Fruit fly (Drosophila melanogaster) whole organism, embryonic: ENCODE results near the gene CG33969.

ENCODE experiments used
- Bgb ChIP-seq: fragments of 200-800 bp; sonication (Bioruptor generic); IDR thresholded peaks from 2 replicates; pipeline ENCODE4 v1.3.6; 2022; ENCODE audit warnings: missing biosample characterization, missing genetic modification characterization; ENCODE audit not compliant: partially characterized antibody
- CG10267 ChIP-seq: fragments of 200-800 bp; sonication (Bioruptor generic); optimal IDR thresholded peaks from 2 replicates; lab custom pipeline; 2018; ENCODE audit warnings: missing biosample characterization, mild to moderate bottlenecking, missing genetic modification characterization, moderate library complexity
- CG10274 ChIP-seq: fragments of 200-800 bp; sonication (Bioruptor generic); optimal IDR thresholded peaks from 3 replicates; lab custom pipeline; 2017; ENCODE audit warnings: missing biosample characterization, mild to moderate bottlenecking, missing genetic modification characterization
- CG11560 ChIP-seq: fragments of 200-800 bp; sonication (Bioruptor generic); IDR thresholded peaks from 3 replicates; pipeline ENCODE4 v1.3.6; 2022; ENCODE audit warnings: missing biosample characterization, missing genetic modification characterization
- CG12104 ChIP-seq: fragments of 200-800 bp; sonication (Bioruptor generic); optimal IDR thresholded peaks from 3 replicates; lab custom pipeline; 2016; ENCODE audit warnings: missing biosample characterization, missing genetic modification characterization
- CG12236 ChIP-seq: fragments of 200-800 bp; sonication (Bioruptor generic); optimal IDR thresholded peaks from 2 replicates; lab custom pipeline; 2016; ENCODE audit warnings: missing biosample characterization, missing genetic modification characterization
- CG13775 ChIP-seq: fragments of 200-800 bp; sonication (Bioruptor generic); optimal IDR thresholded peaks from 3 replicates; lab custom pipeline; 2017; ENCODE audit warnings: missing biosample characterization, mild to moderate bottlenecking, missing genetic modification characterization
- CG15479 ChIP-seq: fragments of 200-800 bp; sonication (Bioruptor generic); optimal IDR thresholded peaks from 3 replicates; lab custom pipeline; 2019; ENCODE audit warnings: missing biosample characterization, mild to moderate bottlenecking, missing genetic modification characterization, moderate library complexity
- CG15514 ChIP-seq: fragments of 200-800 bp; sonication (Bioruptor generic); optimal IDR thresholded peaks from 3 replicates; lab custom pipeline; 2017; ENCODE audit warnings: missing biosample characterization, missing genetic modification characterization, mild to moderate bottlenecking, moderate library complexity, missing genetic modification reagents
- CG1647 ChIP-seq: fragments of 200-800 bp; sonication (Bioruptor generic); optimal IDR thresholded peaks from 3 replicates; lab custom pipeline; 2016; ENCODE audit warnings: missing biosample characterization, missing genetic modification characterization
- CG17186 ChIP-seq: fragments of 200-800 bp; sonication (Bioruptor generic); optimal IDR thresholded peaks from 3 replicates; lab custom pipeline; 2017; ENCODE audit warnings: missing biosample characterization, missing genetic modification reagents, missing genetic modification characterization
- CG2116 ChIP-seq: fragments of 200-800 bp; sonication (Bioruptor generic); optimal IDR thresholded peaks from 3 replicates; lab custom pipeline; 2018; ENCODE audit warnings: missing biosample characterization, mild to moderate bottlenecking, missing genetic modification characterization
- CG4328 ChIP-seq: fragments of 200-800 bp; sonication (Bioruptor generic); optimal IDR thresholded peaks from 3 replicates; lab custom pipeline; 2017; ENCODE audit warnings: missing biosample characterization, missing genetic modification reagents, missing genetic modification characterization
- CG4424 ChIP-seq: fragments of 200-800 bp; sonication (Bioruptor generic); optimal IDR thresholded peaks from 3 replicates; lab custom pipeline; 2016; ENCODE audit warnings: missing biosample characterization, missing genetic modification characterization
- CG4617 ChIP-seq: fragments of 200-800 bp; sonication (Bioruptor generic); optimal IDR thresholded peaks from 3 replicates; lab custom pipeline; 2016; ENCODE audit warnings: missing biosample characterization, missing genetic modification characterization, borderline replicate concordance
- CG5953 ChIP-seq: fragments of 200-800 bp; sonication (Bioruptor generic); IDR thresholded peaks from 2 replicates; pipeline ENCODE4 v1.3.6; 2022; ENCODE audit warnings: missing biosample characterization, missing genetic modification characterization
- CG6765 ChIP-seq: fragments of 200-800 bp; sonication (Bioruptor generic); optimal IDR thresholded peaks from 3 replicates; lab custom pipeline; 2017; ENCODE audit warnings: missing biosample characterization, mild to moderate bottlenecking, missing genetic modification characterization
- CG7556 ChIP-seq: fragments of 200-800 bp; sonication (Bioruptor generic); optimal IDR thresholded peaks from 2 replicates; lab custom pipeline; 2017; ENCODE audit warnings: missing biosample characterization, mild to moderate bottlenecking, missing genetic modification characterization
- CTCF ChIP-seq: fragments of 200-800 bp; sonication (Bioruptor generic); optimal IDR thresholded peaks from 2 replicates; lab custom pipeline; 2017; ENCODE audit warnings: missing biosample characterization, mild to moderate bottlenecking, missing genetic modification characterization, moderate library complexity
- Dfd ChIP-seq, 2 experiments: fragments of >200 bp; optimal IDR thresholded peaks; 2 replicates each; lab custom pipeline; 2017; ENCODE audit warnings: missing biosample characterization in 2 of 2, missing genetic modification characterization in 2 of 2
- E2f2 ChIP-seq: fragments of 200-800 bp; sonication (Bioruptor generic); IDR thresholded peaks from 2 replicates; pipeline ENCODE4 v1.3.6; 2022; ENCODE audit warnings: missing biosample characterization, missing genetic modification characterization
- Ets97D ChIP-seq: fragments of 200-800 bp; sonication (Bioruptor generic); optimal IDR thresholded peaks from 3 replicates; lab custom pipeline; 2016; ENCODE audit warnings: missing biosample characterization, missing genetic modification characterization
- GATAe ChIP-seq: fragments of 200-800 bp; sonication (Bioruptor generic); conservative IDR thresholded peaks from 2 replicates; pipeline ENCODE4 v1.3.6; 2022; ENCODE audit warnings: missing biosample characterization, missing genetic modification characterization
- HLH3B ChIP-seq: fragments of 200-800 bp; sonication (Bioruptor generic); IDR thresholded peaks from 2 replicates; pipeline ENCODE4 v1.3.6; 2022; ENCODE audit warnings: missing biosample characterization, missing genetic modification characterization
- Hand ChIP-seq: fragments of 200-800 bp; sonication (Bioruptor generic); optimal IDR thresholded peaks from 2 replicates; lab custom pipeline; 2017; ENCODE audit warnings: mild to moderate bottlenecking, missing biosample characterization, missing genetic modification reagents, missing genetic modification characterization
- HmgZ ChIP-seq: fragments of 200-800 bp; sonication (Bioruptor generic); optimal IDR thresholded peaks from 2 replicates; lab custom pipeline; 2018; ENCODE audit warnings: missing biosample characterization, mild to moderate bottlenecking, missing genetic modification characterization
- Lim3 ChIP-seq: fragments of 200-800 bp; sonication (Bioruptor generic); IDR thresholded peaks from 2 replicates; pipeline ENCODE4 v1.3.6; 2022; ENCODE audit warnings: missing biosample characterization, missing genetic modification characterization
- Lpt ChIP-seq: fragments of >200 bp; optimal IDR thresholded peaks from 2 replicates; lab custom pipeline; 2018; ENCODE audit warnings: missing biosample characterization, missing genetic modification characterization
- Med ChIP-seq: fragments of 200-800 bp; sonication (Bioruptor generic); peaks from one replicate; lab custom pipeline; 2016; ENCODE audit warnings: missing biosample characterization, missing genetic modification characterization, mild to moderate bottlenecking, inconsistent platforms, moderate library complexity
- NC2β ChIP-seq: fragments of 200-800 bp; sonication (Bioruptor generic); optimal IDR thresholded peaks from 2 replicates; lab custom pipeline; 2016; ENCODE audit warnings: missing biosample characterization, missing genetic modification characterization
- PHDP ChIP-seq: fragments of 200-800 bp; sonication (Bioruptor generic); optimal IDR thresholded peaks from 3 replicates; lab custom pipeline; 2018; ENCODE audit warnings: missing biosample characterization, mild to moderate bottlenecking, missing genetic modification characterization, moderate library complexity
- Scr ChIP-seq: fragments of 200-800 bp; sonication (Bioruptor generic); IDR thresholded peaks from 2 replicates; pipeline ENCODE4 v1.3.6; 2022; ENCODE audit warnings: missing biosample characterization, missing genetic modification characterization; ENCODE audit not compliant: partially characterized antibody
- Sry-δ ChIP-seq: fragments of 200-800 bp; sonication (Bioruptor generic); optimal IDR thresholded peaks from 2 replicates; lab custom pipeline; 2016; ENCODE audit warnings: missing biosample characterization, missing genetic modification characterization
- Taf1 ChIP-seq: fragments of 200-800 bp; sonication (Bioruptor generic); IDR thresholded peaks from 2 replicates; pipeline ENCODE4 v1.3.6; 2022; ENCODE audit warnings: missing biosample characterization, missing genetic modification characterization
- Vsx1 ChIP-seq: fragments of 200-800 bp; sonication (Bioruptor generic); optimal IDR thresholded peaks from 2 replicates; lab custom pipeline; 2017; ENCODE audit warnings: missing biosample characterization, mild to moderate bottlenecking, missing genetic modification characterization, missing genetic modification reagents
- al ChIP-seq: fragments of 200-800 bp; sonication (Bioruptor generic); IDR thresholded peaks from 2 replicates; pipeline ENCODE4 v1.3.6; 2022; ENCODE audit warnings: missing biosample characterization, missing genetic modification characterization
- ap ChIP-seq: fragments of 200-800 bp; sonication (Bioruptor generic); IDR thresholded peaks from 2 replicates; pipeline ENCODE4 v1.3.6; 2022; ENCODE audit warnings: missing biosample characterization, missing genetic modification characterization
- dmrt99B ChIP-seq: fragments of 200-800 bp; sonication (Bioruptor generic); optimal IDR thresholded peaks from 2 replicates; lab custom pipeline; 2018; ENCODE audit warnings: missing biosample characterization, mild to moderate bottlenecking, missing genetic modification characterization, moderate library complexity
- fd102C ChIP-seq: fragments of 200-800 bp; sonication (Bioruptor generic); optimal IDR thresholded peaks from 2 replicates; lab custom pipeline; 2018; ENCODE audit warnings: missing biosample characterization, mild to moderate bottlenecking, missing genetic modification characterization, moderate library complexity
- gfzf ChIP-seq: fragments of 200-800 bp; sonication (Bioruptor generic); optimal IDR thresholded peaks from 2 replicates; lab custom pipeline; 2016; ENCODE audit warnings: missing biosample characterization, mild to moderate bottlenecking, missing genetic modification characterization, moderate library complexity
- gsb ChIP-seq: fragments of 200-800 bp; sonication (Bioruptor generic); IDR thresholded peaks from 2 replicates; pipeline ENCODE4 v1.3.6; 2022; ENCODE audit warnings: missing biosample characterization, missing genetic modification characterization
- gsb-n ChIP-seq: fragments of 200-800 bp; sonication (Bioruptor generic); optimal IDR thresholded peaks from 3 replicates; lab custom pipeline; 2018; ENCODE audit warnings: missing biosample characterization, mild to moderate bottlenecking, missing genetic modification characterization
- lbe ChIP-seq: fragments of 200-800 bp; sonication (Bioruptor generic); optimal IDR thresholded peaks from 2 replicates; lab custom pipeline; 2016; ENCODE audit warnings: missing biosample characterization, mild to moderate bottlenecking, missing genetic modification characterization
- lola ChIP-seq, 3 experiments: fragments of >200 bp in 2 of 3; fragments of 200-800 bp in 1 of 3; sonication (Bioruptor generic) in 1 of 3; optimal IDR thresholded peaks; 2 replicates each; lab custom pipeline; 2017 to 2019; ENCODE audit warnings: missing biosample characterization in 3 of 3, missing genetic modification characterization in 3 of 3, mild to moderate bottlenecking in 1 of 3, moderate library complexity in 1 of 3
- maf-S ChIP-seq: fragments of 200-800 bp; sonication (Bioruptor generic); optimal IDR thresholded peaks from 2 replicates; lab custom pipeline; 2016; ENCODE audit warnings: missing biosample characterization, missing genetic modification characterization
- mam ChIP-seq: fragments of 200-800 bp; sonication (Bioruptor generic); optimal IDR thresholded peaks from 3 replicates; lab custom pipeline; 2016; ENCODE audit warnings: missing biosample characterization, missing genetic modification characterization
- pnt ChIP-seq: fragments of 200-800 bp; sonication (Bioruptor generic); optimal IDR thresholded peaks from 3 replicates; lab custom pipeline; 2016; ENCODE audit warnings: missing biosample characterization, missing genetic modification characterization
- pzg ChIP-seq: fragments of 200-800 bp; sonication (Bioruptor generic); optimal IDR thresholded peaks from 3 replicates; lab custom pipeline; 2018; ENCODE audit warnings: missing biosample characterization, mild to moderate bottlenecking, missing genetic modification characterization, moderate library complexity
- ro ChIP-seq: fragments of 200-800 bp; sonication (Bioruptor generic); IDR thresholded peaks from 2 replicates; pipeline ENCODE4 v1.3.6; 2022; ENCODE audit warnings: missing biosample characterization, missing genetic modification characterization
- ssp ChIP-seq: fragments of 200-800 bp; sonication (Bioruptor generic); IDR thresholded peaks from 2 replicates; pipeline ENCODE4 v1.3.6; 2022; ENCODE audit warnings: missing biosample characterization, missing genetic modification characterization
- toy ChIP-seq: fragments of 200-800 bp; sonication (Bioruptor generic); IDR thresholded peaks from 2 replicates; pipeline ENCODE4 v1.3.6; 2022; ENCODE audit warnings: missing biosample characterization, missing genetic modification characterization
- zf30C ChIP-seq: fragments of 200-800 bp; sonication (Bioruptor generic); optimal IDR thresholded peaks from 3 replicates; lab custom pipeline; 2018; ENCODE audit warnings: missing biosample characterization, mild to moderate bottlenecking, missing genetic modification characterization

CG33969 gene

dm6 chr3L:20393357-20393756 is at the start of gene CG33969:
CG33969 (minus strand) TSS chr3L:20393553.
- no peak for TF ChIP-seq CG10274 (GFP tag; lab: Kevin White, UChicago)
- no peak for TF ChIP-seq ro
- TF ChIP-seq CG4424 (GFP tag; lab: Kevin White, UChicago) = no peak
- TF ChIP-seq CG12104 = no peak
- no peak for TF ChIP-seq Lpt (GFP tag; lab: Kevin White, UChicago)
- TF ChIP-seq Taf1 = no peak
- no peak for TF ChIP-seq fd102C (GFP tag; lab: Kevin White, UChicago)
- TF ChIP-seq mam (GFP tag; lab: Kevin White, UChicago) = no peak
- no peak for TF ChIP-seq CTCF (GFP tag; lab: Kevin White, UChicago)
- no peak for TF ChIP-seq Lim3 (GFP tag; lab: Robert Waterston, UW)
- no peak for TF ChIP-seq CG4617 (GFP tag; lab: Kevin White, UChicago)
- peak; percentile 28 for TF ChIP-seq HmgZ
- TF ChIP-seq Sry-δ (GFP tag; lab: Kevin White, UChicago) = peak; percentile 40
- no peak for TF ChIP-seq CG5953 (GFP tag; lab: Robert Waterston, UW)
- TF ChIP-seq CG6765 (GFP tag; lab: Kevin White, UChicago) = no peak
- no peak for TF ChIP-seq HLH3B
- no peak for TF ChIP-seq lola (GFP tag; optimal IDR thresholded peaks at IDR 0.05; lab: Kevin White, UChicago)
- peak; percentile 62 for TF ChIP-seq CG17186 (GFP tag; lab: Kevin White, UChicago)
- no peak for TF ChIP-seq CG15479
- no peak for TF ChIP-seq ap (GFP tag; lab: Robert Waterston, UW)
- TF ChIP-seq maf-S (GFP tag; lab: Kevin White, UChicago) = no peak
- TF ChIP-seq CG7556 (GFP tag; lab: Kevin White, UChicago) = no peak
- peak; percentile 37 for TF ChIP-seq Ets97D (GFP tag; lab: Kevin White, UChicago)
- no peak for TF ChIP-seq CG13775
- no peak for TF ChIP-seq dmrt99B (tag; lab: Kevin White, UChicago)
- TF ChIP-seq CG2116 (GFP tag; lab: Kevin White, UChicago) = peak; percentile 82
- peak; percentile 55; the same call in 1 of the 2 replicates for TF ChIP-seq Scr (GFP tag; lab: Robert Waterston, UW)
- no peak for TF ChIP-seq Dfd (GFP tag; optimal IDR thresholded peaks at IDR 0.05; lab: Kevin White, UChicago)
- TF ChIP-seq gsb-n (tag; lab: Kevin White, UChicago) = no peak
- peak; percentile 6; the same call in 1 of the 2 replicates for TF ChIP-seq Bgb (GFP tag; lab: Robert Waterston, UW)
- TF ChIP-seq E2f2 (GFP tag; lab: Robert Waterston, UW) = peak; percentile 37; the same call in 1 of the 2 replicates
- no peak for TF ChIP-seq CG12236
- peak; percentile 65 for TF ChIP-seq Med
- TF ChIP-seq Vsx1 (GFP tag; lab: Kevin White, UChicago) = peak; percentile 20
- no peak for TF ChIP-seq CG4328 (GFP tag; lab: Kevin White, UChicago)
- no peak for TF ChIP-seq ssp (GFP tag; lab: Robert Waterston, UW)
- TF ChIP-seq CG11560 (tag; lab: Robert Waterston, UW) = no peak
- peak; percentile 47 for TF ChIP-seq pzg (GFP tag; lab: Kevin White, UChicago)
- peak; percentile 21 for TF ChIP-seq lbe (GFP tag; lab: Kevin White, UChicago)
- no peak for TF ChIP-seq PHDP (tag; lab: Kevin White, UChicago)
- peak; percentile 29 for TF ChIP-seq gfzf (GFP tag; lab: Kevin White, UChicago)
- TF ChIP-seq GATAe (GFP tag; lab: Robert Waterston, UW) = no peak
- TF ChIP-seq zf30C = no peak
- no peak for TF ChIP-seq Hand (GFP tag; lab: Kevin White, UChicago)
- no peak for TF ChIP-seq CG1647 (GFP tag; lab: Kevin White, UChicago)
- no peak for TF ChIP-seq NC2β (GFP tag; lab: Kevin White, UChicago)
- TF ChIP-seq pnt (GFP tag; lab: Kevin White, UChicago) = no peak
- no peak for TF ChIP-seq toy (GFP tag; lab: Robert Waterston, UW)
- TF ChIP-seq CG10267 = peak; percentile 94
- no peak for TF ChIP-seq al (GFP tag; lab: Robert Waterston, UW)
- no peak for TF ChIP-seq gsb
- peak; percentile 42 for TF ChIP-seq CG15514 (GFP tag; lab: Kevin White, UChicago)
